Fruit fly (Drosophila melanogaster) whole organism, wandering third instar larva: ENCODE results near the gene mRpL23.

Source experiments
- Abd-B ChIP-seq: fragments of >200 bp; optimal IDR thresholded peaks from 2 replicates; lab custom pipeline; 2017; ENCODE audit warnings: missing biosample characterization, missing genetic modification characterization
- Dfd ChIP-seq: fragments of >200 bp; optimal IDR thresholded peaks from 2 replicates; lab custom pipeline; 2017; ENCODE audit warnings: missing biosample characterization, missing genetic modification characterization
- GATAd ChIP-seq: sonication (Bioruptor generic); optimal IDR thresholded peaks from 2 replicates; lab custom pipeline; 2016; ENCODE audit warnings: missing biosample characterization, missing genetic modification characterization
- HLH106 ChIP-seq: fragments of 200-800 bp; optimal IDR thresholded peaks from 3 replicates; lab custom pipeline; 2019; ENCODE audit warnings: missing biosample characterization, mild to moderate bottlenecking, missing genetic modification characterization, moderate library complexity
- Hnf4 ChIP-seq: fragments of 200-800 bp; sonication (Bioruptor generic); optimal IDR thresholded peaks from 2 replicates; lab custom pipeline; 2016; ENCODE audit warnings: missing biosample characterization, mild to moderate bottlenecking, missing genetic modification characterization
- Vsx2 ChIP-seq: fragments of 200-300, 225-300 bp; sonication (Bioruptor generic); optimal IDR thresholded peaks from 2 replicates; lab custom pipeline; 2018; ENCODE audit warnings: missing biosample characterization, missing genetic modification characterization; ENCODE audit not compliant: partially characterized antibody
- dsf ChIP-seq: sonication (Bioruptor generic); optimal IDR thresholded peaks from 2 replicates; lab custom pipeline; 2016; ENCODE audit warnings: missing biosample characterization, missing genetic modification characterization, borderline replicate concordance
- psq ChIP-seq: fragments of 200-800 bp; sonication (Bioruptor generic); optimal IDR thresholded peaks from 3 replicates; lab custom pipeline; 2017; ENCODE audit warnings: missing biosample characterization, mild to moderate bottlenecking, missing genetic modification characterization, moderate library complexity
- rgr ChIP-seq: fragments of 200-800 bp; sonication (Bioruptor generic); optimal IDR thresholded peaks from 3 replicates; lab custom pipeline; 2016; ENCODE audit warnings: missing biosample characterization, mild to moderate bottlenecking, missing genetic modification characterization
- sage ChIP-seq: fragments of 200-800 bp; sonication (Bioruptor generic); optimal IDR thresholded peaks from 2 replicates; lab custom pipeline; 2016; ENCODE audit warnings: missing biosample characterization, mild to moderate bottlenecking, missing genetic modification characterization
- tai ChIP-seq: sonication (Bioruptor generic); optimal IDR thresholded peaks from 2 replicates; lab custom pipeline; 2016; ENCODE audit warnings: missing biosample characterization, missing genetic modification characterization
- usp ChIP-seq: fragments of >200 bp; optimal IDR thresholded peaks from 2 replicates; lab custom pipeline; 2017; ENCODE audit warnings: missing biosample characterization, missing genetic modification characterization

DNA sequence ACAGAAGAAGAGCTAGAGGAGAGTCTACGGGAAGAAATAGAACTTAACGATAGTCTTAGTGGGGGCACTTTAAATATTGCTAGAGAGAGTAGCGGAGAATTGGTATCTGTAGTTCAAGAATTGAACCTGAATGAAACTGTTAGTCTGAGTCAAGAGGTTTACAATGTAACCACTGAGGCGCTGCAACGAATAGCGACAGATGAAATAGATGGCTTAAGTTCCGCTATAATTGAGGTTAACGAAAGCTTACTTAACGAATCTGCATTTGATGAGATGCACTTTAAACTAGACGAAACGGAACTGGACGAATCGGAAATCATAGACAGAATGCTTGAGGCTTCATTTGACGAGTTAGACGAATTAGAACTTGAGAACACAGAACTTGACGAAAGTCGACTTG, 33.8 kb upstream of the mRpL23 start:
- TF ChIP-seq usp (GFP tag; lab: Kevin White, UChicago), result no peak
- TF ChIP-seq psq, result no peak
- no peak for TF ChIP-seq Hnf4 (GFP tag; lab: Kevin White, UChicago)
- TF ChIP-seq Dfd (GFP tag; lab: Kevin White, UChicago), result no peak
- TF ChIP-seq tai (GFP tag; lab: Kevin White, UChicago), result no peak
- no peak for TF ChIP-seq dsf (GFP tag; lab: Kevin White, UChicago)
- no peak for TF ChIP-seq Abd-B (GFP tag; lab: Kevin White, UChicago)
- no peak for TF ChIP-seq rgr (GFP tag; lab: Kevin White, UChicago)
- TF ChIP-seq sage, result no peak
- TF ChIP-seq HLH106 (tag; lab: Kevin White, UChicago), result no peak
- no peak for TF ChIP-seq GATAd (GFP tag; lab: Kevin White, UChicago)
- TF ChIP-seq Vsx2 (GFP tag; lab: Kevin White, UChicago), result no peak
